Fruit fly (Drosophila melanogaster): Measurements from ENCODE around the gene Kmn1.
A peak's percentile ranks its signal among the peaks of the same experiment; 100 is the strongest.

The Kmn1 gene

DNA sequence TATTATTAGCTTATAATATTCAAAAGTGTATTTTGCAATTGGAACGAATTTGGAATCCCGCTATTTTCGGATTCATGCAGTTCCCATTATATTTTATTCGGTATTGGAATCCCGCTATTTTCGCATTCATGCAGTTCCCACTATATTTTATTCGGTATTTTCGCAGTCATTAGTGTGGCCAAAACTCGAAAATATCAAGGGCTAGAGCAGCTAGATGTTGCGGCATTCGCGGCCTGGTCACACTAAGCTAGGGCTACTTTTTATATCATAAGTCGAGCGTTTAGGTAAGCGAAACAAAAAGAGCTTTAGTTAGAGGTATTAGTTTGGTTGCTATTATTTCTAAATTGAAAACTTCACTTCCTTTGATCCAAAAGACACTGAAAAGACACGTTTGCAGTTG is 6.6 kb upstream of the Kmn1 start:
- no peak for TF ChIP-seq CG32121 (GFP tag; IDR thresholded peaks at IDR 0.05)
- no peak for TF ChIP-seq CG15710 (tag; optimal IDR thresholded peaks at IDR 0.05)
- no peak for TF ChIP-seq CG14655 (GFP tag; optimal IDR thresholded peaks at IDR 0.05)
- TF ChIP-seq EcR (GFP tag; optimal IDR thresholded peaks at IDR 0.05) = no peak
- TF ChIP-seq CG4496 (GFP tag; IDR thresholded peaks at IDR 0.05) = no peak

dm6 chrX:11576540-11576939 is 4.3 kb upstream of the Kmn1 start, which contains the start of gene CG11695:
Gene CG11695, plus strand, starts transcription at chrX:11576883.
- peak; percentile 55 for TF ChIP-seq gl (tag; optimal IDR thresholded peaks at IDR 0.05)
- TF ChIP-seq Pif1B (GFP tag; optimal IDR thresholded peaks at IDR 0.05) = no peak
- peak; percentile 51 for TF ChIP-seq CG9948 (tag; optimal IDR thresholded peaks at IDR 0.05)
- peak; percentile 58 for TF ChIP-seq CG8301 (tag; optimal IDR thresholded peaks at IDR 0.05)
- no peak for TF ChIP-seq CG13204 (GFP tag; optimal IDR thresholded peaks at IDR 0.05)
- TF ChIP-seq CG10348 (GFP tag; IDR thresholded peaks at IDR 0.05) = 0 out of 2 replicates have a peak, but pooled peaks have one; percentile 23
- peak; percentile 41; the same call in 1 of the 2 replicates for TF ChIP-seq CG32121 (GFP tag; IDR thresholded peaks at IDR 0.05)
- no peak for TF ChIP-seq D1 (tag; optimal IDR thresholded peaks at IDR 0.05)
- peak; percentile 49 for TF ChIP-seq Ets98B (GFP tag; IDR thresholded peaks at IDR 0.05)
- peak; percentile 58 for TF ChIP-seq CG34367 (tag; optimal IDR thresholded peaks at IDR 0.05)
- peak; percentile 49 for TF ChIP-seq CG17806 (tag; optimal IDR thresholded peaks at IDR 0.05)
- no peak for TF ChIP-seq Pif1A (GFP tag; optimal IDR thresholded peaks at IDR 0.05)
- TF ChIP-seq Snoo (tag; optimal IDR thresholded peaks at IDR 0.05) = peak; percentile 59
- TF ChIP-seq CG12605 (GFP tag; IDR thresholded peaks at IDR 0.05) = peak; percentile 27; the same call in 1 of the 2 replicates
- TF ChIP-seq fd96Ca (GFP tag; IDR thresholded peaks at IDR 0.05) = peak; percentile 47; the same call in 1 of the 3 replicates
- peak; percentile 2 for TF ChIP-seq EcR (GFP tag; optimal IDR thresholded peaks at IDR 0.05)
- TF ChIP-seq CG15710 (tag; optimal IDR thresholded peaks at IDR 0.05) = peak; percentile 78
- TF ChIP-seq rn (GFP tag; IDR thresholded peaks at IDR 0.05) = 0 out of 2 replicates have a peak, but pooled peaks have one; percentile 9
- TF ChIP-seq CG8159 (tag; optimal IDR thresholded peaks at IDR 0.05) = peak; percentile 74
- TF ChIP-seq CG4496 (GFP tag; IDR thresholded peaks at IDR 0.05) = peak; percentile 77; the same call in 2 of the 3 replicates
- TF ChIP-seq CG14655 (GFP tag; optimal IDR thresholded peaks at IDR 0.05) = no peak

dm6 chrX:11573529-11573928 is 1.3 kb upstream of the Kmn1 start, which contains the start of gene CG11696:
Gene CG11696, plus strand, starts transcription at chrX:11573731.
- TF ChIP-seq CG4496 (GFP tag; IDR thresholded peaks at IDR 0.05) = no peak
- TF ChIP-seq gl (tag; optimal IDR thresholded peaks at IDR 0.05) = no peak
- no peak for TF ChIP-seq CG9948 (tag; optimal IDR thresholded peaks at IDR 0.05)
- no peak for TF ChIP-seq CG8301 (tag; optimal IDR thresholded peaks at IDR 0.05)
- TF ChIP-seq CG17806 (tag; optimal IDR thresholded peaks at IDR 0.05) = no peak
- no peak for TF ChIP-seq fd96Ca (GFP tag; IDR thresholded peaks at IDR 0.05)
- TF ChIP-seq CG32121 (GFP tag; IDR thresholded peaks at IDR 0.05) = no peak
- no peak for TF ChIP-seq CG10348 (GFP tag; IDR thresholded peaks at IDR 0.05)
- no peak for TF ChIP-seq Ets98B (GFP tag; IDR thresholded peaks at IDR 0.05)
- no peak for TF ChIP-seq CG14655 (GFP tag; optimal IDR thresholded peaks at IDR 0.05)
- no peak for TF ChIP-seq rn (GFP tag; IDR thresholded peaks at IDR 0.05)
- TF ChIP-seq Pif1B (GFP tag; optimal IDR thresholded peaks at IDR 0.05) = no peak
- TF ChIP-seq Snoo (tag; optimal IDR thresholded peaks at IDR 0.05) = no peak
- TF ChIP-seq CG34367 (tag; optimal IDR thresholded peaks at IDR 0.05) = no peak
- TF ChIP-seq CG8159 (tag; optimal IDR thresholded peaks at IDR 0.05) = no peak
- no peak for TF ChIP-seq Pif1A (GFP tag; optimal IDR thresholded peaks at IDR 0.05)
- TF ChIP-seq CG13204 (GFP tag; optimal IDR thresholded peaks at IDR 0.05) = no peak
- no peak for TF ChIP-seq EcR (GFP tag; optimal IDR thresholded peaks at IDR 0.05)
- TF ChIP-seq D1 (tag; optimal IDR thresholded peaks at IDR 0.05) = no peak
- no peak for TF ChIP-seq CG12605 (GFP tag; IDR thresholded peaks at IDR 0.05)

dm6 chrX:11569956-11570695 is 2.1 kb downstream of the Kmn1 start, which contains the start of the genes Polr2A and CG11699:
Gene Polr2A, minus strand, starts transcription at chrX:11570326.
Gene CG11699, plus strand, starts transcription at chrX:11570621.
- peak; percentile 34 for TF ChIP-seq CG15710 (tag; optimal IDR thresholded peaks at IDR 0.05)
- TF ChIP-seq Snoo (tag; optimal IDR thresholded peaks at IDR 0.05) = peak; percentile 30
- TF ChIP-seq CG12605 (GFP tag; IDR thresholded peaks at IDR 0.05) = peak; percentile 52
- TF ChIP-seq EcR (GFP tag; optimal IDR thresholded peaks at IDR 0.05) = peak; percentile 13
- no peak for TF ChIP-seq rn (GFP tag; IDR thresholded peaks at IDR 0.05)
- peak; percentile 28 for TF ChIP-seq CG8301 (tag; optimal IDR thresholded peaks at IDR 0.05)
- TF ChIP-seq D1 (tag; optimal IDR thresholded peaks at IDR 0.05) = no peak
- peak; percentile 29 for TF ChIP-seq CG8159 (tag; optimal IDR thresholded peaks at IDR 0.05)
- peak; percentile 35; the same call in 1 of the 3 replicates for TF ChIP-seq CG4496 (GFP tag; IDR thresholded peaks at IDR 0.05)
- TF ChIP-seq gl (tag; optimal IDR thresholded peaks at IDR 0.05) = peak; percentile 16
- no peak for TF ChIP-seq Pif1B (GFP tag; optimal IDR thresholded peaks at IDR 0.05)

DNA sequence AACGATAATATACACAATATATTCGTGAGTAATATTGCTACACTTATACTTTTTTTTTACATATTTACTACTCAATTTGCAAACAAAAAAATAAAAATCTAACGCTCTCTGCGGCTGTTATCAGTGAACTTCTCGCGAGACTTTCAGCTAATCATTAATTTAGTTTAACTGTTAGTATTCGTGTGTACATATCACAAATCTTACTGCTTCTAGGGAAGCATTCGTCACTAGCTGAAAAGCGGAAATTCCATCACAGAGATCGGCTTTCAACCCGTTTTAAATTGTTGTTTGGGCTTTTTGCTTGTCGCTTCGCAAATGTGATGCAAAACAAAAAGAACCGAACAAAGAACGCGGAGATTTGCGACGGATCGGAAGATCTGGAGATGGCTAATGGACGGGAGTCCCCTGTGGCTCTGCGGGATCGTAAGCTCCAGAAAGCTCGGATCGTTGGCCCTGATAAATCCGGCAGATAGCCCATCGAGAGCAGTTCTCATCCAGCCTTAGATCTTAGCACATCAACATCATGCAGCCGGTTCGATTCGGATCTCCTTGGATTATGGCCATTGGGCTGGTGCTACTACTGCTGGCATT is 10.7 kb downstream of the Kmn1 start, which contains the start of gene PGRP-SA:
PGRP-SA (plus strand) TSS at position 194 of the 591 bp plus-strand sequence.
- no peak for TF ChIP-seq CG32121 (GFP tag; IDR thresholded peaks at IDR 0.05)
- no peak for TF ChIP-seq CG17806 (tag; optimal IDR thresholded peaks at IDR 0.05)
- 0 out of 3 replicates have a peak, but pooled peaks have one; percentile 12 for TF ChIP-seq CG4496 (GFP tag; IDR thresholded peaks at IDR 0.05)

Data from whole organism, pupa.